Fruit fly (Drosophila melanogaster) whole organism, embryonic: Measurements from ENCODE around the gene Antp.

ENCODE experiments used
- Atf3 ChIP-seq: fragments of 200-800 bp; sonication (Bioruptor generic); optimal IDR thresholded peaks from 3 replicates; lab custom pipeline; 2016; ENCODE audit warnings: missing biosample characterization, missing genetic modification characterization
- Bteb2 ChIP-seq: fragments of 200-800 bp; sonication (Bioruptor generic); optimal IDR thresholded peaks from 2 replicates; lab custom pipeline; 2016; ENCODE audit warnings: missing biosample characterization, missing genetic modification characterization
- CG10267 ChIP-seq: fragments of 200-800 bp; sonication (Bioruptor generic); optimal IDR thresholded peaks from 2 replicates; lab custom pipeline; 2018; ENCODE audit warnings: missing biosample characterization, mild to moderate bottlenecking, missing genetic modification characterization, moderate library complexity
- CG10366 ChIP-seq: fragments of 200-800 bp; sonication (Bioruptor generic); IDR thresholded peaks from 2 replicates; pipeline ENCODE4 v1.3.6; 2022; ENCODE audit warnings: missing biosample characterization, missing genetic modification characterization
- CG10959 ChIP-seq: fragments of 200-800 bp; sonication (Bioruptor generic); IDR thresholded peaks from 2 replicates; pipeline ENCODE4 v1.3.6; 2022; ENCODE audit warnings: missing biosample characterization, missing genetic modification characterization
- CG10979 ChIP-seq: fragments of 200-800 bp; sonication (Bioruptor generic); optimal IDR thresholded peaks from 2 replicates; lab custom pipeline; 2018; ENCODE audit warnings: missing biosample characterization, mild to moderate bottlenecking, missing genetic modification characterization, moderate library complexity
- CG11504 ChIP-seq: fragments of 200-800 bp; sonication (Bioruptor generic); optimal IDR thresholded peaks from 3 replicates; lab custom pipeline; 2019; ENCODE audit warnings: missing biosample characterization, mild to moderate bottlenecking, missing genetic modification characterization, moderate library complexity
- CG11696 ChIP-seq: fragments of 200-800 bp; sonication (Bioruptor generic); IDR thresholded peaks from 2 replicates; pipeline ENCODE4 v1.3.6; 2022; ENCODE audit warnings: missing biosample characterization, missing genetic modification characterization
- CG12391 ChIP-seq: fragments of 200-800 bp; sonication (Bioruptor generic); optimal IDR thresholded peaks from 3 replicates; lab custom pipeline; 2018; ENCODE audit warnings: missing biosample characterization, mild to moderate bottlenecking, missing genetic modification characterization, moderate library complexity
- CG13123 ChIP-seq: fragments of 200-800 bp; sonication (Bioruptor generic); optimal IDR thresholded peaks from 2 replicates; lab custom pipeline; 2016; ENCODE audit warnings: missing biosample characterization, missing genetic modification characterization
- CG13894 ChIP-seq: fragments of 200-800 bp; sonication (Bioruptor generic); optimal IDR thresholded peaks from 3 replicates; lab custom pipeline; 2018; ENCODE audit warnings: missing biosample characterization, mild to moderate bottlenecking, missing genetic modification characterization, moderate library complexity
- CG14710 ChIP-seq: fragments of 200-800 bp; sonication (Bioruptor generic); optimal IDR thresholded peaks from 3 replicates; lab custom pipeline; 2019; ENCODE audit warnings: missing biosample characterization, mild to moderate bottlenecking, missing genetic modification characterization, moderate library complexity
- CG15696 ChIP-seq: fragments of 200-800 bp; sonication (Bioruptor generic); optimal IDR thresholded peaks from 2 replicates; lab custom pipeline; 2019; ENCODE audit warnings: missing biosample characterization, mild to moderate bottlenecking, missing genetic modification characterization, moderate library complexity
- CG1603 ChIP-seq: fragments of 200-800 bp; sonication (Bioruptor generic); optimal IDR thresholded peaks from 2 replicates; lab custom pipeline; 2019; ENCODE audit warnings: missing biosample characterization, mild to moderate bottlenecking, missing genetic modification characterization, moderate library complexity
- CG18262 ChIP-seq: fragments of 200-800 bp; optimal IDR thresholded peaks from 3 replicates; lab custom pipeline; 2019; ENCODE audit warnings: missing biosample characterization, mild to moderate bottlenecking, missing genetic modification characterization, moderate library complexity
- CG1832 ChIP-seq: fragments of 200-800 bp; sonication (Bioruptor generic); optimal IDR thresholded peaks from 2 replicates; lab custom pipeline; 2017; ENCODE audit warnings: missing biosample characterization, mild to moderate bottlenecking, missing genetic modification characterization, inconsistent platforms
- CG2120 ChIP-seq: fragments of 200-800 bp; sonication (Bioruptor generic); optimal IDR thresholded peaks from 3 replicates; lab custom pipeline; 2016; ENCODE audit warnings: missing biosample characterization, missing genetic modification characterization
- CG2712 ChIP-seq: fragments of 200-800 bp; optimal IDR thresholded peaks from 3 replicates; lab custom pipeline; 2019; ENCODE audit warnings: missing biosample characterization, mild to moderate bottlenecking, missing genetic modification characterization, moderate library complexity
- CG31441 ChIP-seq: fragments of 200-800 bp; sonication (Bioruptor generic); IDR thresholded peaks from 2 replicates; pipeline ENCODE4 v1.3.6; 2022; ENCODE audit warnings: missing biosample characterization, missing genetic modification characterization
- CG4707 ChIP-seq: fragments of 200-800 bp; sonication (Bioruptor generic); optimal IDR thresholded peaks from 2 replicates; lab custom pipeline; 2018; ENCODE audit warnings: missing biosample characterization, mild to moderate bottlenecking, missing genetic modification characterization, moderate library complexity
- CG4820 ChIP-seq: fragments of 200-800 bp; sonication (Bioruptor generic); optimal IDR thresholded peaks from 3 replicates; lab custom pipeline; 2016; ENCODE audit warnings: missing biosample characterization, missing genetic modification characterization
- CG7357 ChIP-seq: fragments of 200-800 bp; sonication (Bioruptor generic); IDR thresholded peaks from 3 replicates; pipeline ENCODE4 v1.3.6; 2022; ENCODE audit warnings: missing biosample characterization, missing genetic modification characterization
- CG8388 ChIP-seq: fragments of 200-800 bp; sonication (Bioruptor generic); optimal IDR thresholded peaks from 2 replicates; lab custom pipeline; 2019; ENCODE audit warnings: missing biosample characterization, mild to moderate bottlenecking, missing genetic modification characterization, moderate library complexity
- Chrac-16 ChIP-seq: fragments of 200-800 bp; sonication (Bioruptor generic); optimal IDR thresholded peaks from 3 replicates; lab custom pipeline; 2016; ENCODE audit warnings: missing biosample characterization, missing genetic modification characterization
- D19B ChIP-seq: fragments of 200-800 bp; sonication (Bioruptor generic); optimal IDR thresholded peaks from 2 replicates; lab custom pipeline; 2017; ENCODE audit warnings: missing biosample characterization, mild to moderate bottlenecking, missing genetic modification characterization
- Doc2 ChIP-seq: fragments of 200-800 bp; sonication (Bioruptor generic); IDR thresholded peaks from 2 replicates; pipeline ENCODE4 v1.3.6; 2022; ENCODE audit warnings: missing biosample characterization, missing genetic modification characterization
- Gug ChIP-seq: fragments of 200-800 bp; sonication (Bioruptor generic); IDR thresholded peaks from 4 replicates; pipeline ENCODE4 v1.3.6; 2022; ENCODE audit warnings: missing biosample characterization, missing genetic modification characterization
- HLH3B ChIP-seq: fragments of 200-800 bp; sonication (Bioruptor generic); IDR thresholded peaks from 2 replicates; pipeline ENCODE4 v1.3.6; 2022; ENCODE audit warnings: missing biosample characterization, missing genetic modification characterization
- Hsf ChIP-seq: fragments of 200-800 bp; sonication (Bioruptor generic); optimal IDR thresholded peaks from 3 replicates; lab custom pipeline; 2016; ENCODE audit warnings: missing biosample characterization, missing genetic modification characterization
- Jarid2 ChIP-seq: fragments of 200-800 bp; sonication (Bioruptor generic); optimal IDR thresholded peaks from 3 replicates; lab custom pipeline; 2017; ENCODE audit warnings: mild to moderate bottlenecking, missing biosample characterization, missing genetic modification reagents, missing genetic modification characterization
- MBD-R2 ChIP-seq: fragments of 200-800 bp; sonication (Bioruptor generic); IDR thresholded peaks from 2 replicates; pipeline ENCODE4 v1.3.6; 2022; ENCODE audit warnings: missing biosample characterization, missing genetic modification characterization
- Med ChIP-seq: fragments of 200-800 bp; sonication (Bioruptor generic); peaks from one replicate; lab custom pipeline; 2016; ENCODE audit warnings: missing biosample characterization, missing genetic modification characterization, mild to moderate bottlenecking, inconsistent platforms, moderate library complexity
- az2 ChIP-seq: fragments of 200-800 bp; sonication (Bioruptor generic); optimal IDR thresholded peaks from 3 replicates; lab custom pipeline; 2016; ENCODE audit warnings: missing biosample characterization, missing genetic modification characterization
- bab2 ChIP-seq: fragments of 200-800 bp; sonication (Bioruptor generic); optimal IDR thresholded peaks from 2 replicates; lab custom pipeline; 2016; ENCODE audit warnings: missing biosample characterization, missing genetic modification characterization
- bsh ChIP-seq, 2 experiments: fragments of 200-800 bp; sonication (Bioruptor generic); optimal IDR thresholded peaks; 2 replicates each; lab custom pipeline; 2017 to 2018; ENCODE audit warnings: mild to moderate bottlenecking in 2 of 2, missing biosample characterization in 2 of 2, missing genetic modification characterization in 2 of 2, moderate library complexity in 1 of 2
- chif ChIP-seq, 2 experiments: fragments of 200-800 bp; sonication (Bioruptor generic); optimal IDR thresholded peaks; 3 replicates each; lab custom pipeline; 2016; ENCODE audit warnings: missing biosample characterization in 2 of 2, missing genetic modification characterization in 2 of 2
- chm ChIP-seq: fragments of 200-800 bp; sonication (Bioruptor generic); IDR thresholded peaks from 2 replicates; pipeline ENCODE4 v1.3.6; 2022; ENCODE audit warnings: missing biosample characterization, missing genetic modification characterization
- croc ChIP-seq: fragments of 200-800 bp; sonication (Bioruptor generic); conservative IDR thresholded peaks from 3 replicates; pipeline ENCODE4 v1.3.6; 2022; ENCODE audit warnings: missing biosample characterization, missing genetic modification characterization
- dmrt11E ChIP-seq: fragments of 200-800 bp; sonication (Bioruptor generic); optimal IDR thresholded peaks from 3 replicates; lab custom pipeline; 2018; ENCODE audit warnings: missing biosample characterization, mild to moderate bottlenecking, missing genetic modification characterization, moderate library complexity
- dpn ChIP-seq, 2 experiments: fragments of 200-800 bp; sonication (Bioruptor generic); optimal IDR thresholded peaks; 3 replicates each; lab custom pipeline; 2016; ENCODE audit warnings: missing biosample characterization in 2 of 2, missing genetic modification characterization in 2 of 2
- exex ChIP-seq: fragments of 200-800 bp; sonication (Bioruptor generic); optimal IDR thresholded peaks from 4 replicates; lab custom pipeline; 2018; ENCODE audit warnings: missing biosample characterization, mild to moderate bottlenecking, missing genetic modification characterization, moderate library complexity
- gem ChIP-seq: fragments of 200-800 bp; sonication (Bioruptor generic); optimal IDR thresholded peaks from 2 replicates; lab custom pipeline; 2019; ENCODE audit warnings: missing biosample characterization, mild to moderate bottlenecking, missing genetic modification characterization, moderate library complexity
- insv ChIP-seq, 2 experiments: fragments of 200-800 bp; sonication (Bioruptor generic); optimal IDR thresholded peaks; 3 replicates each; lab custom pipeline; 2016 to 2018; ENCODE audit warnings: missing biosample characterization in 2 of 2, missing genetic modification characterization in 2 of 2
- jing ChIP-seq: fragments of 200-800 bp; sonication (Bioruptor generic); optimal IDR thresholded peaks from 2 replicates; lab custom pipeline; 2018; ENCODE audit warnings: missing biosample characterization, mild to moderate bottlenecking, missing genetic modification characterization
- mam ChIP-seq: fragments of 200-800 bp; sonication (Bioruptor generic); optimal IDR thresholded peaks from 3 replicates; lab custom pipeline; 2016; ENCODE audit warnings: missing biosample characterization, missing genetic modification characterization
- row ChIP-seq: fragments of 200-800 bp; sonication (Bioruptor generic); IDR thresholded peaks from 3 replicates; pipeline ENCODE4 v1.3.6; 2022; ENCODE audit warnings: missing biosample characterization, missing genetic modification characterization
- sens ChIP-seq: fragments of 200-800 bp; sonication (Bioruptor generic); peaks from one replicate; lab custom pipeline; 2016; ENCODE audit warnings: missing biosample characterization, missing genetic modification characterization
- slbo ChIP-seq: fragments of 200-800 bp; sonication (Bioruptor generic); IDR thresholded peaks from 2 replicates; pipeline ENCODE4 v1.3.6; 2022; ENCODE audit warnings: missing biosample characterization, missing genetic modification characterization
- sqz ChIP-seq: fragments of 200-800 bp; sonication (Bioruptor generic); optimal IDR thresholded peaks from 3 replicates; lab custom pipeline; 2018; ENCODE audit warnings: missing biosample characterization, mild to moderate bottlenecking, missing genetic modification characterization
- tin ChIP-seq: fragments of 200-800 bp; sonication (Bioruptor generic); optimal IDR thresholded peaks from 3 replicates; lab custom pipeline; 2016; ENCODE audit warnings: missing biosample characterization, missing genetic modification characterization
- tx ChIP-seq: fragments of 200-800 bp; sonication (Bioruptor generic); optimal IDR thresholded peaks from 2 replicates; lab custom pipeline; 2016; ENCODE audit warnings: missing biosample characterization, missing genetic modification characterization
- zfh1 ChIP-seq: fragments of 200-800 bp; sonication (Bioruptor generic); IDR thresholded peaks from 3 replicates; pipeline ENCODE4 v1.3.6; 2022; ENCODE audit warnings: missing biosample characterization, missing genetic modification characterization

The Antp gene

dm6 chr3R:6935208-6935607, 63.8 kb downstream of the Antp start:
- TF ChIP-seq CG11504 (peak; percentile 12), bab2 (no peak), CG14710 (tag; lab: Kevin White, UChicago) (peak; percentile 3), CG10979 (tag; lab: Kevin White, UChicago) (peak; percentile 21), CG13123 (GFP tag; lab: Kevin White, UChicago) (no peak), Bteb2 (GFP tag; lab: Kevin White, UChicago) (no peak), dpn (GFP tag; optimal IDR thresholded peaks at IDR 0.05; lab: Kevin White, UChicago) (no peak), Gug (GFP tag; lab: Robert Waterston, UW) (no peak), insv (GFP tag; optimal IDR thresholded peaks at IDR 0.05; lab: Kevin White, UChicago) (no peak), CG18262 (peak; percentile 28), gem (tag; lab: Kevin White, UChicago) (peak; percentile 20), CG2712 (peak; percentile 13), CG7357 (GFP tag; lab: Robert Waterston, UW) (no peak), az2 (GFP tag; lab: Kevin White, UChicago) (no peak), row (GFP tag; lab: Robert Waterston, UW) (0 out of 3 replicates have a peak, but pooled peaks have one; percentile 27), CG2120 (no peak), tin (GFP tag; lab: Kevin White, UChicago) (no peak), CG15696 (tag; lab: Kevin White, UChicago) (peak; percentile 40), chm (GFP tag; lab: Robert Waterston, UW) (no peak), tx (GFP tag; lab: Kevin White, UChicago) (no peak), Jarid2 (no peak), chif (GFP tag; optimal IDR thresholded peaks at IDR 0.05; lab: Kevin White, UChicago) (no peak), CG4820 (no peak), CG10366 (GFP tag; lab: Robert Waterston, UW) (no peak), dmrt11E (tag; lab: Kevin White, UChicago) (peak; percentile 31), Chrac-16 (GFP tag; lab: Kevin White, UChicago) (no peak), sens (GFP tag; lab: Kevin White, UChicago) (peak; percentile 81), CG12391 (tag; lab: Kevin White, UChicago) (peak; percentile 14), CG4707 (no peak), exex (no peak), CG31441 (GFP tag; lab: Robert Waterston, UW) (0 out of 2 replicates have a peak, but pooled peaks have one; percentile 17), Hsf (GFP tag; lab: Kevin White, UChicago) (no peak), CG10267 (tag; lab: Kevin White, UChicago) (peak; percentile 21), CG11696 (GFP tag; lab: Robert Waterston, UW) (peak; percentile 86), jing (GFP tag; lab: Kevin White, UChicago) (no peak), D19B (no peak), MBD-R2 (GFP tag; lab: Robert Waterston, UW) (no peak), CG8388 (GFP tag; lab: Kevin White, UChicago) (peak; percentile 5)

DNA sequence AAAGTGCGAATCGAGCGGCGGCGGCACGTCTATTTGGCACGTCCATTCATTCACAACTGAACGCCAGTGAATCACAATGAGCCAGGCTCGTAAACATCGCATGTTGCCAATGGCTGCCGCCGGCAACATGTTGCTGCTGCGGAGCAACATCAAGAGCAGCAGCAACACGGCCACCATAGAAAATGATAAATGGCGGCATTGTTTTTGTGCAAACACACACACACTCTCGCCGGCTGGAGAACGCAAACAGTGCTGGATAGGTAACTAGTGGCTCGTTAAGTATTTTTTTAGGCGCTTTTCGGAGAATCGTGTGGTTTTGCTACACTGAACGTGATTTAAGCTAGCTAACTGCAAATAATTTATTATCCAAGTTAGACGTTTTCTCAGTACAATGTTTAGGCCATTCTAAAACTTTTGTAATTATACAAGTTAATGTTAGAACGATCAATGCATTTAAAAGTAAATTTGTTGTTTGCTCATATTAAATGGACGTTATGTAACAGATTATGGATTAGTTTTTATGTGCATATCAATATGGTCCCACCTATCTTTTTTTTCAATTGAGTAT, 66.2 kb downstream of the Antp start:
- TF ChIP-seq mam = peak; percentile 6
- TF ChIP-seq HLH3B (GFP tag; lab: Robert Waterston, UW) = 0 out of 2 replicates have a peak, but pooled peaks have one; percentile 7
- TF ChIP-seq CG4820 = peak; percentile 13
- peak; percentile 75 for TF ChIP-seq Med (GFP tag; lab: Kevin White, UChicago)
- peak in 1 of 2 experiments; percentile 0 for TF ChIP-seq bsh (GFP tag; optimal IDR thresholded peaks at IDR 0.05; lab: Kevin White, UChicago)
- TF ChIP-seq slbo = peak; percentile 22; the same call in 1 of the 2 replicates
- peak; percentile 51; the same call in 1 of the 3 replicates for TF ChIP-seq zfh1
- TF ChIP-seq Atf3 (GFP tag; lab: Kevin White, UChicago) = no peak
- no peak for TF ChIP-seq CG10959 (GFP tag; lab: Robert Waterston, UW)
- TF ChIP-seq croc = no peak
- TF ChIP-seq CG1603 (tag; lab: Kevin White, UChicago) = no peak
- peak; percentile 99 for TF ChIP-seq CG11504
- no peak for TF ChIP-seq CG1832 (GFP tag; lab: Kevin White, UChicago)
- no peak for TF ChIP-seq Doc2 (GFP tag; lab: Robert Waterston, UW)
- no peak for TF ChIP-seq sqz (GFP tag; lab: Kevin White, UChicago)
- peak; percentile 9 for TF ChIP-seq CG10267 (tag; lab: Kevin White, UChicago)
- TF ChIP-seq CG13894 = no peak
